Worm (Caenorhabditis elegans): ENCODE results near the gene Y45F3A.1.

- no peak for TF ChIP-seq ces-1 (GFP tag; optimal IDR thresholded peaks at IDR 0.05)
- no peak for TF ChIP-seq drap-1 (GFP tag; optimal IDR thresholded peaks at IDR 0.05)
- no peak for TF ChIP-seq bed-3 (GFP tag; optimal IDR thresholded peaks at IDR 0.05)
- no peak for TF ChIP-seq nhr-76 (tag; optimal IDR thresholded peaks at IDR 0.05)
- no peak for TF ChIP-seq M03D4.4 (tag; optimal IDR thresholded peaks at IDR 0.05)
- no peak for TF ChIP-seq snpc-4 (tag; optimal IDR thresholded peaks at IDR 0.05)
- no peak for TF ChIP-seq unc-62 (GFP tag; optimal IDR thresholded peaks at IDR 0.05)
These were observed 13.6 kb upstream of the Y45F3A.1 start, which contains the start of gene Y45F3A.4 for ce11 chrIII:10575320-10575719.
